Worm (Caenorhabditis elegans): ENCODE measurements around the gene cam-1.

DNA sequence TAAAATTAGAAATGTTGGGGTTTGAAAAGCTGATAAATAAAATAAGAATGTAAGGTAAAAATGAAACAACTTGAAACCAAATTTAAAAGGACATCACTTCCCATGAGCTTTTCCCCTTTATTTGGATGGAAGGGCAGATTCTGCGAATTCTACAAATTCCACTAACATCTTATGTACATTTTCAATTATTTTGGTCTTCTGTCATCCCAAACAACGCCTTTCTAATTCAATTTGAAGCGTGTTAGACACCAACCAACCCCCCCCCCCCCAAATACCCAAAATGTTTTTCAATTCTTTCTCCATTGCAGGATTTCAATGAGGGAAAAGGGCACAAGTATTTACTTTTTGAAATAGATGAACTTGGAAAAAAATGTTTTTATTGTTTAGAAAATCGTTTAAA is 44.4 kb downstream of the cam-1 start:
- TF ChIP-seq lin-35 (GFP tag; optimal IDR thresholded peaks at IDR 0.05) (no peak), snpc-3.4 (tag; optimal IDR thresholded peaks at IDR 0.05) (no peak), snpc-1.1 (tag; optimal IDR thresholded peaks at IDR 0.05; ENCODE audit: insufficient read depth) (no peak), D2030.7 (GFP tag; IDR thresholded peaks at IDR 0.05) (no peak)

Data from whole organism, young adult.